Worm (Caenorhabditis elegans) whole organism, L4/young adult: Measurements from ENCODE around the gene Y71H2AM.25.

Experiments used
- W03F9.2 ChIP-seq: fragments of 150-350 bp; optimal IDR thresholded peaks from 2 replicates; lab custom pipeline; 2014; ENCODE audit warnings: missing biosample characterization, missing genetic modification characterization
- dao-5 ChIP-seq: sonication (generic microtip); optimal IDR thresholded peaks from 2 replicates; lab custom pipeline; 2016; ENCODE audit warnings: missing genotype, missing genetic modification characterization, moderate library complexity, missing compliant biosample characterization
- him-1 ChIP-seq: sonication (generic microtip); optimal IDR thresholded peaks from 2 replicates; lab custom pipeline; 2016; ENCODE audit warnings: missing genotype, missing genetic modification reagents, missing genetic modification characterization, missing compliant biosample characterization

ce11 chrIII:2769078-2769477, 33.2 kb upstream of the Y71H2AM.25 start:
- no peak for TF ChIP-seq him-1 (tag; lab: Kevin White, UChicago)
- TF ChIP-seq dao-5 (tag; lab: Kevin White, UChicago): no peak
- TF ChIP-seq W03F9.2 (tag; lab: Kevin White, UChicago): no peak
